Fruit fly (Drosophila melanogaster) whole organism, embryonic: ENCODE results near the gene ida.

Experiments
- CG10209 ChIP-seq: fragments of 200-800 bp; sonication (Bioruptor generic); optimal IDR thresholded peaks from 3 replicates; lab custom pipeline; 2017; ENCODE audit warnings: missing biosample characterization, mild to moderate bottlenecking, missing genetic modification characterization, missing genetic modification reagents
- CG1024 ChIP-seq: fragments of 200-800 bp; sonication (Bioruptor generic); IDR thresholded peaks from 2 replicates; pipeline ENCODE4 v1.3.6; 2022; ENCODE audit warnings: missing biosample characterization, missing genetic modification characterization
- CG10654 ChIP-seq: fragments of 200-800 bp; sonication (Bioruptor generic); optimal IDR thresholded peaks from 2 replicates; lab custom pipeline; 2016; ENCODE audit warnings: missing biosample characterization, missing genetic modification characterization
- CG12299 ChIP-seq: fragments of 200-800 bp; sonication (Bioruptor generic); optimal IDR thresholded peaks from 2 replicates; lab custom pipeline; 2018; ENCODE audit warnings: missing biosample characterization, mild to moderate bottlenecking, missing genetic modification characterization
- CG12744 ChIP-seq: fragments of 200-800 bp; sonication (Bioruptor generic); optimal IDR thresholded peaks from 2 replicates; lab custom pipeline; 2016; ENCODE audit warnings: missing biosample characterization, missing genetic modification characterization
- CG13775 ChIP-seq: fragments of 200-800 bp; sonication (Bioruptor generic); optimal IDR thresholded peaks from 3 replicates; lab custom pipeline; 2017; ENCODE audit warnings: missing biosample characterization, mild to moderate bottlenecking, missing genetic modification characterization
- CG14667 ChIP-seq: fragments of 200-800 bp; sonication (Bioruptor generic); IDR thresholded peaks from 2 replicates; pipeline ENCODE4 v1.3.6; 2022; ENCODE audit warnings: missing biosample characterization, missing genetic modification characterization
- CG14965 ChIP-seq: fragments of 200-800 bp; sonication (Bioruptor generic); optimal IDR thresholded peaks from 2 replicates; lab custom pipeline; 2016; ENCODE audit warnings: missing biosample characterization, missing genetic modification characterization, borderline replicate concordance
- CG1603 ChIP-seq: fragments of 200-800 bp; sonication (Bioruptor generic); optimal IDR thresholded peaks from 2 replicates; lab custom pipeline; 2019; ENCODE audit warnings: missing biosample characterization, mild to moderate bottlenecking, missing genetic modification characterization, moderate library complexity
- CG1647 ChIP-seq: fragments of 200-800 bp; sonication (Bioruptor generic); optimal IDR thresholded peaks from 3 replicates; lab custom pipeline; 2016; ENCODE audit warnings: missing biosample characterization, missing genetic modification characterization
- CG17328 ChIP-seq: fragments of 200-800 bp; sonication (Bioruptor generic); IDR thresholded peaks from 2 replicates; pipeline ENCODE4 v1.3.6; 2022; ENCODE audit warnings: missing biosample characterization, missing genetic modification characterization
- CG17829 ChIP-seq: fragments of 200-800 bp; optimal IDR thresholded peaks from 2 replicates; lab custom pipeline; 2019; ENCODE audit warnings: missing biosample characterization, mild to moderate bottlenecking, missing genetic modification characterization, moderate library complexity
- CG2129 ChIP-seq: fragments of 200-800 bp; sonication (Bioruptor generic); IDR thresholded peaks from 2 replicates; pipeline ENCODE4 v1.3.6; 2022; ENCODE audit warnings: missing biosample characterization, missing genetic modification characterization; ENCODE audit not compliant: partially characterized antibody
- CG2712 ChIP-seq: fragments of 200-800 bp; optimal IDR thresholded peaks from 3 replicates; lab custom pipeline; 2019; ENCODE audit warnings: missing biosample characterization, mild to moderate bottlenecking, missing genetic modification characterization, moderate library complexity
- CG2875 ChIP-seq: fragments of 200-800 bp; sonication (Bioruptor generic); optimal IDR thresholded peaks from 2 replicates; lab custom pipeline; 2017; ENCODE audit warnings: missing biosample characterization, mild to moderate bottlenecking, missing genetic modification characterization, missing genetic modification reagents
- CG4282 ChIP-seq: fragments of 200-800 bp; sonication (Bioruptor generic); optimal IDR thresholded peaks from 2 replicates; lab custom pipeline; 2016; ENCODE audit warnings: missing biosample characterization, missing genetic modification characterization
- CG4707 ChIP-seq: fragments of 200-800 bp; sonication (Bioruptor generic); optimal IDR thresholded peaks from 2 replicates; lab custom pipeline; 2018; ENCODE audit warnings: missing biosample characterization, mild to moderate bottlenecking, missing genetic modification characterization, moderate library complexity
- CG4820 ChIP-seq: fragments of 200-800 bp; sonication (Bioruptor generic); optimal IDR thresholded peaks from 3 replicates; lab custom pipeline; 2016; ENCODE audit warnings: missing biosample characterization, missing genetic modification characterization
- CG5180 ChIP-seq: fragments of 200-800 bp; sonication (Bioruptor generic); optimal IDR thresholded peaks from 3 replicates; lab custom pipeline; 2017; ENCODE audit warnings: missing biosample characterization, missing genetic modification characterization, mild to moderate bottlenecking, moderate library complexity, missing genetic modification reagents
- CG6791 ChIP-seq: fragments of 200-800 bp; sonication (Bioruptor generic); IDR thresholded peaks from 3 replicates; pipeline ENCODE4 v1.3.6; 2022; ENCODE audit warnings: missing biosample characterization, missing genetic modification characterization; ENCODE audit not compliant: partially characterized antibody
- CG8089 ChIP-seq: fragments of 200-800 bp; sonication (Bioruptor generic); optimal IDR thresholded peaks from 3 replicates; lab custom pipeline; 2016; ENCODE audit warnings: missing biosample characterization, missing genetic modification characterization
- CG8290 ChIP-seq, 3 experiments: fragments of 200-800 bp; sonication (Bioruptor generic); optimal IDR thresholded peaks; 2 replicates each; lab custom pipeline; 2016 to 2019; ENCODE audit warnings: missing biosample characterization in 3 of 3, missing genetic modification characterization in 3 of 3, mild to moderate bottlenecking in 2 of 3, moderate library complexity in 1 of 3
- CHES-1-like ChIP-seq: fragments of 200-800 bp; sonication (Bioruptor generic); optimal IDR thresholded peaks from 2 replicates; lab custom pipeline; 2016; ENCODE audit warnings: missing biosample characterization, missing genetic modification characterization
- Dll ChIP-seq: fragments of 200-800 bp; sonication (Bioruptor generic); IDR thresholded peaks from 4 replicates; pipeline ENCODE4 v1.3.6; 2022; ENCODE audit warnings: missing biosample characterization, missing genetic modification characterization; ENCODE audit not compliant: partially characterized antibody
- Doc3 ChIP-seq: fragments of 200-800 bp; sonication (Bioruptor generic); IDR thresholded peaks from 3 replicates; pipeline ENCODE4 v1.3.6; 2022; ENCODE audit warnings: missing biosample characterization, missing genetic modification characterization; ENCODE audit not compliant: partially characterized antibody
- Eip74EF ChIP-seq, 2 experiments: fragments of 200-800 bp in 1 of 2; fragments of >200 bp in 1 of 2; sonication (Bioruptor generic) in 1 of 2; optimal IDR thresholded peaks; 2 replicates each; lab custom pipeline; 2017 to 2019; ENCODE audit warnings: missing biosample characterization in 2 of 2, missing genetic modification characterization in 2 of 2, mild to moderate bottlenecking in 1 of 2, moderate library complexity in 1 of 2
- Ets97D ChIP-seq: fragments of 200-800 bp; sonication (Bioruptor generic); optimal IDR thresholded peaks from 3 replicates; lab custom pipeline; 2016; ENCODE audit warnings: missing biosample characterization, missing genetic modification characterization
- HmgZ ChIP-seq: fragments of 200-800 bp; sonication (Bioruptor generic); optimal IDR thresholded peaks from 2 replicates; lab custom pipeline; 2018; ENCODE audit warnings: missing biosample characterization, mild to moderate bottlenecking, missing genetic modification characterization
- Myb ChIP-seq: fragments of 200-800 bp; sonication (Bioruptor generic); optimal IDR thresholded peaks from 2 replicates; lab custom pipeline; 2016; ENCODE audit warnings: missing biosample characterization, missing genetic modification characterization
- NfI ChIP-seq: fragments of 200-800 bp; sonication (Bioruptor generic); optimal IDR thresholded peaks from 3 replicates; lab custom pipeline; 2018; ENCODE audit warnings: missing biosample characterization, mild to moderate bottlenecking, missing genetic modification characterization, moderate library complexity
- Opbp ChIP-seq: fragments of 200-800 bp; sonication (Bioruptor generic); IDR thresholded peaks from 3 replicates; pipeline ENCODE4 v1.3.6; 2022; ENCODE audit warnings: missing biosample characterization, missing genetic modification characterization; ENCODE audit not compliant: partially characterized antibody
- Xbp1 ChIP-seq: fragments of 200-800 bp; sonication (Bioruptor generic); optimal IDR thresholded peaks from 3 replicates; lab custom pipeline; 2016; ENCODE audit warnings: missing biosample characterization, mild to moderate bottlenecking, missing genetic modification characterization
- ash1 ChIP-seq: fragments of 200-800 bp; sonication (Bioruptor generic); optimal IDR thresholded peaks from 2 replicates; lab custom pipeline; 2018; ENCODE audit warnings: missing biosample characterization, mild to moderate bottlenecking, missing genetic modification characterization
- ci ChIP-seq: fragments of 200-800 bp; sonication (Bioruptor generic); IDR thresholded peaks from 3 replicates; pipeline ENCODE4 v1.3.6; 2022; ENCODE audit warnings: missing biosample characterization, missing genetic modification characterization
- crol ChIP-seq: fragments of 200-800 bp; sonication (Bioruptor generic); IDR thresholded peaks from 2 replicates; pipeline ENCODE4 v1.3.6; 2022; ENCODE audit warnings: missing biosample characterization, missing genetic modification characterization
- dpn ChIP-seq, 2 experiments: fragments of 200-800 bp; sonication (Bioruptor generic); optimal IDR thresholded peaks; 3 replicates each; lab custom pipeline; 2016; ENCODE audit warnings: missing biosample characterization in 2 of 2, missing genetic modification characterization in 2 of 2
- gfzf ChIP-seq: fragments of 200-800 bp; sonication (Bioruptor generic); optimal IDR thresholded peaks from 2 replicates; lab custom pipeline; 2016; ENCODE audit warnings: missing biosample characterization, mild to moderate bottlenecking, missing genetic modification characterization, moderate library complexity
- gro ChIP-seq: fragments of 200-800 bp; sonication (Bioruptor generic); optimal IDR thresholded peaks from 2 replicates; lab custom pipeline; 2016; ENCODE audit warnings: missing biosample characterization, missing genetic modification characterization
- lmd ChIP-seq: fragments of 200-800 bp; sonication (Bioruptor generic); IDR thresholded peaks from 2 replicates; pipeline ENCODE4 v1.3.6; 2022; ENCODE audit warnings: missing biosample characterization, missing genetic modification characterization
- mirr ChIP-seq: fragments of 200-800 bp; sonication (Bioruptor generic); optimal IDR thresholded peaks from 3 replicates; lab custom pipeline; 2018; ENCODE audit warnings: missing biosample characterization, mild to moderate bottlenecking, missing genetic modification characterization
- org-1 ChIP-seq: fragments of 200-800 bp; sonication (Bioruptor generic); optimal IDR thresholded peaks from 2 replicates; lab custom pipeline; 2017; ENCODE audit warnings: missing biosample characterization, missing genetic modification characterization
- pan ChIP-seq, 4 experiments: fragments of >200 bp in 3 of 4; fragments of 200-800 bp in 1 of 4; sonication (Bioruptor generic) in 1 of 4; optimal IDR thresholded peaks in 3 of 4; IDR thresholded peaks in 1 of 4; 2 replicates each; pipeline versions ENCODE4 v1.3.6 to Lab custom; 2017 to 2022; ENCODE audit warnings: missing biosample characterization in 2 of 4, missing genetic modification characterization in 2 of 4, mixed read lengths in 1 of 4
- pho ChIP-seq: fragments of 200-800 bp; sonication (Bioruptor generic); optimal IDR thresholded peaks from 2 replicates; lab custom pipeline; 2016; ENCODE audit warnings: missing biosample characterization, missing genetic modification characterization
- repo ChIP-seq: fragments of 200-800 bp; sonication (Bioruptor generic); optimal IDR thresholded peaks from 2 replicates; lab custom pipeline; 2016; ENCODE audit warnings: missing biosample characterization, missing genetic modification characterization
- sd ChIP-seq: fragments of 200-800 bp; sonication (Bioruptor generic); optimal IDR thresholded peaks from 3 replicates; lab custom pipeline; 2018; ENCODE audit warnings: missing biosample characterization, mild to moderate bottlenecking, missing genetic modification characterization, moderate library complexity
- sna ChIP-seq: fragments of 200-800 bp; sonication (Bioruptor generic); IDR thresholded peaks from 2 replicates; pipeline ENCODE4 v1.3.6; 2022; ENCODE audit warnings: missing biosample characterization, missing genetic modification characterization; ENCODE audit not compliant: partially characterized antibody
- tin ChIP-seq: fragments of 200-800 bp; sonication (Bioruptor generic); optimal IDR thresholded peaks from 3 replicates; lab custom pipeline; 2016; ENCODE audit warnings: missing biosample characterization, missing genetic modification characterization
- wdn ChIP-seq: fragments of 200-800 bp; sonication (Bioruptor generic); IDR thresholded peaks from 2 replicates; pipeline ENCODE4 v1.3.6; 2022; ENCODE audit warnings: missing biosample characterization, missing genetic modification characterization
- zen ChIP-seq: fragments of 200-800 bp; sonication (Bioruptor generic); optimal IDR thresholded peaks from 3 replicates; lab custom pipeline; 2018; ENCODE audit warnings: missing biosample characterization, mild to moderate bottlenecking, missing genetic modification characterization, moderate library complexity

The ida gene

DNA sequence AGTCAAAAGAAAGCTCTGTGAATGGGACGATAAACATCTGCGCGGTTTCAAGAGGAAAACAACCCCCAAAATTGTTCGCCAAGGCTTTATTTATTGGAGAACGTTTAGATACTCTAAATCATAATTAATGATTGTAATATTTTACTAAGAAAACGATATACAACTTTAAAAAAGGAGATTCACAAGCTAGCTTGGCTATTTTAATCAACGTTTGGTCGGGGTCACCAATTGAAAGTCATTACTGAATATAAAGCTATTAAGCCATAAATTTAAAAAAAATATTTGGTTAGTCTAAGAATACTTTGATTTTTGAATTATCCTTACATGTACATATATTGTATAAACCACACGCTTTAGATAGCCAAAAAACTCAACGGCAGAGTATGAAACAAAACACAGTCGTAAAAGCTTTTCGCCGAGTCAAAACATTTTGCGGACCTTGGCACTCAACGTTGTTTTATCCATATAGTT, 13.0 kb upstream of the ida start, which contains the start of gene Fie (continued):
- TF ChIP-seq tin (GFP tag; lab: Kevin White, UChicago): peak; percentile 24
- TF ChIP-seq CG14965 (GFP tag; lab: Kevin White, UChicago): no peak
- peak; percentile 7 for TF ChIP-seq Myb (GFP tag; lab: Kevin White, UChicago)
- TF ChIP-seq gro (GFP tag; lab: Kevin White, UChicago): no peak
- peak; percentile 56 for TF ChIP-seq CG2712 (tag; lab: Kevin White, UChicago)
- TF ChIP-seq dpn (GFP tag; optimal IDR thresholded peaks at IDR 0.05; lab: Kevin White, UChicago): peak; percentile 31 to 50
- TF ChIP-seq CG12744 (GFP tag; lab: Kevin White, UChicago): peak; percentile 72
- no peak for TF ChIP-seq CG2129 (GFP tag; lab: Robert Waterston, UW)
- no peak for TF ChIP-seq CG4707 (GFP tag; lab: Kevin White, UChicago)
- no peak for TF ChIP-seq wdn (GFP tag; lab: Robert Waterston, UW)
- TF ChIP-seq ci (GFP tag; lab: Robert Waterston, UW): 0 out of 3 replicates have a peak, but pooled peaks have one; percentile 33
- TF ChIP-seq sd (tag; lab: Kevin White, UChicago): peak; percentile 33
- TF ChIP-seq CG6791 (GFP tag; lab: Robert Waterston, UW): no peak
- TF ChIP-seq Xbp1 (GFP tag; lab: Kevin White, UChicago): peak; percentile 67
- peak; percentile 28 for TF ChIP-seq CHES-1-like
- no peak for TF ChIP-seq CG4282 (GFP tag; lab: Kevin White, UChicago)
- no peak for TF ChIP-seq ash1 (GFP tag; lab: Kevin White, UChicago)
- TF ChIP-seq CG17829: peak; percentile 31
- no peak for TF ChIP-seq crol (GFP tag; lab: Robert Waterston, UW)
- TF ChIP-seq Dll: no peak
- TF ChIP-seq CG17328: no peak
- no peak for TF ChIP-seq repo (GFP tag; lab: Kevin White, UChicago)
- TF ChIP-seq CG1603 (tag; lab: Kevin White, UChicago): no peak
- no peak for TF ChIP-seq zen (tag; lab: Kevin White, UChicago)
- TF ChIP-seq CG8089: no peak
- peak; percentile 32 for TF ChIP-seq Ets97D (GFP tag; lab: Kevin White, UChicago)
- no peak for TF ChIP-seq Doc3 (GFP tag; lab: Robert Waterston, UW)
- no peak for TF ChIP-seq mirr
- TF ChIP-seq CG2875 (GFP tag; lab: Kevin White, UChicago): peak; percentile 3
- TF ChIP-seq CG5180 (GFP tag; lab: Kevin White, UChicago): peak; percentile 39
- peak; percentile 29 for TF ChIP-seq CG4820 (GFP tag; lab: Kevin White, UChicago)
- peak; percentile 68 for TF ChIP-seq NfI (GFP tag; lab: Kevin White, UChicago)
- TF ChIP-seq pan (optimal IDR thresholded peaks at IDR 0.05; lab: Kevin White, UChicago): no peak
- peak in 1 of 2 experiments; percentile 41 for TF ChIP-seq pan (GFP tag; optimal IDR thresholded peaks at IDR 0.05 in 1 of 2, IDR thresholded peaks at IDR 0.05 in 1 of 2)
- TF ChIP-seq Opbp: no peak
- TF ChIP-seq CG1024 (GFP tag; lab: Robert Waterston, UW): no peak
- peak; percentile 42; the same call in 1 of the 2 replicates for TF ChIP-seq lmd (GFP tag; lab: Robert Waterston, UW)
- TF ChIP-seq CG13775 (GFP tag; lab: Kevin White, UChicago): peak; percentile 60
- no peak for TF ChIP-seq gfzf (GFP tag; lab: Kevin White, UChicago)
- no peak for TF ChIP-seq Eip74EF (GFP tag; optimal IDR thresholded peaks at IDR 0.05; lab: Kevin White, UChicago)
- no peak for TF ChIP-seq CG10654
- peak; percentile 47 for TF ChIP-seq org-1
- TF ChIP-seq sna: no peak
- TF ChIP-seq CG12299 (tag; lab: Kevin White, UChicago): no peak
- TF ChIP-seq CG10209 (GFP tag; lab: Kevin White, UChicago): peak; percentile 67
- no peak for TF ChIP-seq CG14667 (GFP tag; lab: Robert Waterston, UW)
- no peak for TF ChIP-seq CG8290 (GFP tag; optimal IDR thresholded peaks at IDR 0.05; lab: Kevin White, UChicago)
- TF ChIP-seq CG8290 (tag; optimal IDR thresholded peaks at IDR 0.05; lab: Kevin White, UChicago): no peak
- peak; percentile 47 for TF ChIP-seq pho (GFP tag; lab: Kevin White, UChicago)
- TF ChIP-seq HmgZ (tag; lab: Kevin White, UChicago): peak; percentile 43
- no peak for TF ChIP-seq CG1647 (GFP tag; lab: Kevin White, UChicago)
